Worm (Caenorhabditis elegans) whole organism, L3 larva: ENCODE measurements around the gene T19D12.4.

Experiments used
- R02D3.7 ChIP-seq: fragments of 150-350 bp; optimal IDR thresholded peaks from 2 replicates; lab custom pipeline; 2014; ENCODE audit warnings: missing biosample characterization, missing genetic modification characterization
- aly-2 ChIP-seq: fragments of 150-350 bp; optimal IDR thresholded peaks from 2 replicates; lab custom pipeline; 2014; ENCODE audit warnings: missing biosample characterization, missing genetic modification characterization
- ama-1 ChIP-seq: fragments of 150-350 bp; optimal IDR thresholded peaks from 2 replicates; lab custom pipeline; 2018
- ceh-16 ChIP-seq: sonication (generic microtip); optimal IDR thresholded peaks from 2 replicates; lab custom pipeline; 2017; ENCODE audit warnings: missing biosample characterization, missing genetic modification characterization
- ceh-28 ChIP-seq: fragments of 150-350 bp; optimal IDR thresholded peaks from 2 replicates; lab custom pipeline; 2014; ENCODE audit warnings: missing biosample characterization, missing genetic modification reagents, missing genetic modification characterization
- ceh-82 ChIP-seq: fragments of 150-350 bp; optimal IDR thresholded peaks from 2 replicates; lab custom pipeline; 2014; ENCODE audit warnings: missing biosample characterization, missing genetic modification characterization
- daf-12 ChIP-seq: fragments of 150-350 bp; optimal IDR thresholded peaks from 2 replicates; lab custom pipeline; 2014; ENCODE audit warnings: missing biosample characterization, missing genetic modification reagents, missing genetic modification characterization
- egl-27 ChIP-seq: sonication (generic microtip); optimal IDR thresholded peaks from 4 replicates; lab custom pipeline; 2017; ENCODE audit warnings: missing biosample characterization, missing genetic modification reagents, missing genetic modification characterization
- egl-5 ChIP-seq: fragments of 150-350 bp; optimal IDR thresholded peaks from 2 replicates; lab custom pipeline; 2017; ENCODE audit warnings: missing biosample characterization, missing genetic modification reagents, missing genetic modification characterization, inconsistent platforms
- elt-1 ChIP-seq: fragments of 150-350 bp; optimal IDR thresholded peaks from 2 replicates; lab custom pipeline; 2014; ENCODE audit warnings: missing biosample characterization, missing genetic modification characterization
- elt-2 ChIP-seq: sonication (generic microtip); optimal IDR thresholded peaks from 2 replicates; lab custom pipeline; 2016; ENCODE audit warnings: missing genetic modification reagents, mild to moderate bottlenecking, missing genetic modification characterization, missing compliant biosample characterization
- elt-3 ChIP-seq, 3 experiments: fragments of 150-350 bp in 1 of 3; sonication (generic microtip) in 2 of 3; optimal IDR thresholded peaks; 2 replicates in 2 of 3; 4 replicates in 1 of 3; lab custom pipeline; 2014 to 2017; ENCODE audit warnings: missing biosample characterization in 3 of 3, missing genetic modification characterization in 3 of 3
- eor-1 ChIP-seq, 2 experiments: fragments of 150-350 bp; optimal IDR thresholded peaks; 2 replicates each; lab custom pipeline; 2014 to 2018; ENCODE audit warnings: missing biosample characterization in 2 of 2, missing genetic modification characterization in 2 of 2
- fkh-10 ChIP-seq: sonication (generic microtip); optimal IDR thresholded peaks from 2 replicates; lab custom pipeline; 2017; ENCODE audit warnings: missing biosample characterization, missing genetic modification reagents, missing genetic modification characterization
- fos-1 ChIP-seq: fragments of 150-350 bp; optimal IDR thresholded peaks from 2 replicates; lab custom pipeline; 2014; ENCODE audit warnings: missing biosample characterization, missing genetic modification characterization
- jun-1 ChIP-seq: fragments of 150-350 bp; optimal IDR thresholded peaks from 2 replicates; lab custom pipeline; 2014; ENCODE audit warnings: missing biosample characterization, missing genetic modification reagents, missing genetic modification characterization
- lin-15B ChIP-seq: fragments of 150-350 bp; optimal IDR thresholded peaks from 2 replicates; lab custom pipeline; 2014; ENCODE audit warnings: missing biosample characterization, missing genetic modification characterization
- lin-39 ChIP-seq: fragments of 150-350 bp; optimal IDR thresholded peaks from 2 replicates; lab custom pipeline; 2018; ENCODE audit warnings: missing biosample characterization, missing genetic modification reagents, missing genetic modification characterization
- mdl-1 ChIP-seq: fragments of 150-350 bp; optimal IDR thresholded peaks from 2 replicates; lab custom pipeline; 2014; ENCODE audit warnings: missing biosample characterization, missing genetic modification characterization
- nhr-11 ChIP-seq: fragments of 150-350 bp; optimal IDR thresholded peaks from 2 replicates; lab custom pipeline; 2014; ENCODE audit warnings: missing biosample characterization, missing genetic modification characterization
- nhr-12 ChIP-seq: fragments of 150-350 bp; optimal IDR thresholded peaks from 2 replicates; lab custom pipeline; 2014; ENCODE audit warnings: missing biosample characterization, missing genetic modification characterization
- nhr-23 ChIP-seq: fragments of 150-350 bp; optimal IDR thresholded peaks from 2 replicates; lab custom pipeline; 2014; ENCODE audit warnings: missing biosample characterization, missing genetic modification reagents, missing genetic modification characterization
- nhr-25 ChIP-seq: sonication (generic microtip); optimal IDR thresholded peaks from 2 replicates; lab custom pipeline; 2017; ENCODE audit warnings: missing biosample characterization, missing genetic modification characterization
- nhr-67 ChIP-seq: fragments of 150-350 bp; optimal IDR thresholded peaks from 2 replicates; lab custom pipeline; 2014; ENCODE audit warnings: missing biosample characterization, missing genetic modification characterization
- nhr-76 ChIP-seq: fragments of 150-350 bp; sonication (generic microtip); optimal IDR thresholded peaks from 5 replicates; lab custom pipeline; 2014; ENCODE audit warnings: missing biosample characterization, missing genetic modification characterization
- nhr-77 ChIP-seq: fragments of 150-350 bp; optimal IDR thresholded peaks from 2 replicates; lab custom pipeline; 2014; ENCODE audit warnings: missing biosample characterization, missing genetic modification characterization
- pha-4 ChIP-seq: fragments of 150-350 bp; optimal IDR thresholded peaks from 2 replicates; lab custom pipeline; 2014; ENCODE audit warnings: missing biosample characterization, missing genetic modification reagents, missing genetic modification characterization
- pqm-1 ChIP-seq: fragments of 150-350 bp; optimal IDR thresholded peaks from 2 replicates; lab custom pipeline; 2017; ENCODE audit warnings: missing biosample characterization, missing genetic modification characterization, inconsistent platforms
- sea-2 ChIP-seq: fragments of 150-350 bp; sonication (generic microtip); optimal IDR thresholded peaks from 4 replicates; lab custom pipeline; 2014; ENCODE audit warnings: missing biosample characterization, missing genetic modification reagents, missing genetic modification characterization
- skn-1 ChIP-seq: fragments of 150-350 bp; optimal IDR thresholded peaks from 2 replicates; lab custom pipeline; 2014; ENCODE audit warnings: missing biosample characterization, missing genetic modification characterization
- unc-62 ChIP-seq: fragments of 150-350 bp; sonication (generic microtip); optimal IDR thresholded peaks from 4 replicates; lab custom pipeline; 2014; ENCODE audit warnings: missing biosample characterization, missing genetic modification reagents, missing genetic modification characterization
- zag-1 ChIP-seq: fragments of 150-350 bp; optimal IDR thresholded peaks from 2 replicates; lab custom pipeline; 2014; ENCODE audit warnings: missing biosample characterization, missing genetic modification characterization
- ztf-11 ChIP-seq: fragments of 150-350 bp; optimal IDR thresholded peaks from 2 replicates; lab custom pipeline; 2014; ENCODE audit warnings: missing biosample characterization, missing genetic modification characterization
- ztf-4 ChIP-seq: fragments of 150-350 bp; optimal IDR thresholded peaks from 2 replicates; lab custom pipeline; 2014; ENCODE audit warnings: missing biosample characterization, missing genetic modification characterization

The T19D12.4 gene

ce11 chrII:6612544-6612943, 18.4 kb upstream of the T19D12.4 start:
- TF ChIP-seq pqm-1 (tag; lab: Kevin White, UChicago) (peak; percentile 67), nhr-23 (tag; lab: Kevin White, UChicago) (no peak), lin-39 (no peak), zag-1 (tag; lab: Kevin White, UChicago) (no peak), elt-1 (tag; lab: Kevin White, UChicago) (no peak), nhr-67 (no peak), nhr-11 (tag; lab: Kevin White, UChicago) (no peak), daf-12 (tag; lab: Kevin White, UChicago) (no peak), mdl-1 (tag; lab: Kevin White, UChicago) (peak; percentile 30), pha-4 (tag; lab: Kevin White, UChicago) (peak; percentile 24), egl-27 (no peak), elt-2 (tag; lab: Kevin White, UChicago) (peak; percentile 84), ceh-82 (tag; lab: Kevin White, UChicago) (no peak), nhr-25 (tag; lab: Kevin White, UChicago) (no peak), ceh-28 (tag; lab: Kevin White, UChicago) (no peak), fos-1 (tag; lab: Kevin White, UChicago) (no peak), fkh-10 (GFP tag; lab: Kevin White, UChicago) (no peak), jun-1 (no peak), eor-1 (tag; optimal IDR thresholded peaks at IDR 0.05; lab: Kevin White, UChicago) (no peak), nhr-12 (tag; lab: Kevin White, UChicago) (no peak)

DNA sequence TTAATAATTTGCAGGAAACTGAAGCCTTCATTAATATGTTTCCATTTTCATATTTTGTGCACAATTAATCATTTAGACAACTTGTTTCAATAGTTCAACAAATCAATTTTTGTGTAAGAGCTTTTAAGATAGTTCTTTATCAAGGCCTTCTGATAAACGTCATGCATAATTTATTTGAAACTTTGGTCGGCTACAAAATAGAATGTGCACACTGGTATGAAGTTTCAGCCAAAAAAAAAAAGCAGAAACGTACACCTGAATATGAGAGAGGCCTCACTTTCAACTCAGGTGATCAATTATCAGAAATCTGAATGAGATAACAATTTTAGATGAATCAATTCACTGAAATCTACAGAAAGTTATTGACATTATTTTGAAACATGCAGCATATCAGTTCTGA, 16.4 kb upstream of the T19D12.4 start:
- TF ChIP-seq pqm-1 (tag; lab: Kevin White, UChicago), result peak; percentile 23
- no peak for TF ChIP-seq aly-2 (tag; lab: Kevin White, UChicago)
- no peak for TF ChIP-seq elt-1 (tag; lab: Kevin White, UChicago)
- peak; percentile 72 for TF ChIP-seq elt-2 (tag; lab: Kevin White, UChicago)
- no peak for TF ChIP-seq jun-1

DNA sequence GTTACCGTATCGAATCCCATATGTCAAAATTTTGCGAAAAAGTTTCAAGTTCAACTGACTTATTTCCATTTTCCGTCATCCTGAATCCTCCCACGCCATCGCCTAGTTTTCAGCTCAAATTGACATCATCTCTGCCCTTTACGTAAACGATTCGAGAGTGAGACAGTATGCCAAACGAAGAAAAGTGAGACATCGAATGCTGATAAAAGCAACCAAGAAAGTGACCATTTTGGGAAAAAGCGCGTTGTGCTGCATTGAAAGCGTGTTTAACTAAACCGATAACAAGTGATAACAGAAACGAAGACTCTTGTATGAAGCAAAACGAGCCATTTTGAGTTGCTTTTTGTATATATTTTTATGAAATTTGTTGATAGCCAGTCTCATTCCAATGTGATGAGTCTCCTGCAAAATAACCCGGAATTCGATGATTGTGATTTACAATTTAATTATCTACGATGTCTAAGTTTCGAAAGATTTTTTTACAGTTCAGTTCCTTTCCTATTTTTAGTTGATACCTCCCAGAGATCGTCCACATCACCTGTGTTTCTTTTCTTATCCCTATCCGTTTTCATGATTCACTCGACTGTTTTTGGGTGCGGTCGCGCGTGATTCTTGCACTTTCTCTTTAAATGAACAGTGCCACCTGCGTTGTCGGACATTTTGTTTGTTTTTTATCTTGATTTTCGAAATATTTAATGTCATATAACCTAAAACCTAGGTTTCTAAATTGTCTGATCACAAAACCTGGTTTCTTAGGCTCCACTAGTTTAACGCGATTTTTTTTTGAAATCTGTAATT, 15.5 kb upstream of the T19D12.4 start:
- no peak for TF ChIP-seq jun-1
- TF ChIP-seq R02D3.7 (tag; lab: Kevin White, UChicago), result no peak
- TF ChIP-seq sea-2 (GFP tag; lab: Kevin White, UChicago), result no peak
- no peak for TF ChIP-seq lin-39
- TF ChIP-seq nhr-11 (tag; lab: Kevin White, UChicago), result no peak
- TF ChIP-seq skn-1 (tag; lab: Kevin White, UChicago), result peak; percentile 50
- peak; percentile 36 for TF ChIP-seq pha-4 (tag; lab: Kevin White, UChicago)
- no peak for TF ChIP-seq zag-1 (tag; lab: Kevin White, UChicago)
- no peak for TF ChIP-seq nhr-76 (tag; lab: Kevin White, UChicago)
- no peak for TF ChIP-seq nhr-25 (tag; lab: Kevin White, UChicago)
- TF ChIP-seq elt-3 (tag; optimal IDR thresholded peaks at IDR 0.05; lab: Kevin White, UChicago), result no peak
- TF ChIP-seq elt-2 (tag; lab: Kevin White, UChicago), result peak; percentile 93
- peak; percentile 90 for TF ChIP-seq pqm-1 (tag; lab: Kevin White, UChicago)
- TF ChIP-seq egl-27, result no peak
- TF ChIP-seq, all 47 proteins: peak for 4

ce11 chrII:6616135-6616534, 14.8 kb upstream of the T19D12.4 start:
- TF ChIP-seq jun-1 (peak; percentile 79), pqm-1 (tag; lab: Kevin White, UChicago) (peak; percentile 65), lin-15B (tag; lab: Kevin White, UChicago) (no peak), elt-2 (tag; lab: Kevin White, UChicago) (peak; percentile 88), egl-5 (no peak), ztf-11 (tag; lab: Kevin White, UChicago) (no peak)

ce11 chrII:6616770-6617169, 14.1 kb upstream of the T19D12.4 start, which contains the start of gene klf-3:
klf-3 (plus strand) TSS chrII:6616878.
- TF ChIP-seq jun-1 (no peak), lin-39 (no peak), unc-62 (GFP tag; lab: Kevin White, UChicago) (no peak), ceh-16 (tag; lab: Kevin White, UChicago) (no peak), eor-1 (tag; optimal IDR thresholded peaks at IDR 0.05; lab: Kevin White, UChicago) (no peak), sea-2 (GFP tag; lab: Kevin White, UChicago) (no peak), fos-1 (tag; lab: Kevin White, UChicago) (no peak), nhr-11 (tag; lab: Kevin White, UChicago) (no peak), ztf-4 (no peak), nhr-23 (tag; lab: Kevin White, UChicago) (no peak), ceh-82 (tag; lab: Kevin White, UChicago) (no peak), elt-2 (tag; lab: Kevin White, UChicago) (no peak), nhr-67 (no peak), ama-1 (lab: Kevin White, UChicago) (no peak), nhr-77 (tag; lab: Kevin White, UChicago) (no peak), fkh-10 (GFP tag; lab: Kevin White, UChicago) (no peak)
